Worm (Caenorhabditis elegans): ENCODE measurements around the gene cest-3.

DNA sequence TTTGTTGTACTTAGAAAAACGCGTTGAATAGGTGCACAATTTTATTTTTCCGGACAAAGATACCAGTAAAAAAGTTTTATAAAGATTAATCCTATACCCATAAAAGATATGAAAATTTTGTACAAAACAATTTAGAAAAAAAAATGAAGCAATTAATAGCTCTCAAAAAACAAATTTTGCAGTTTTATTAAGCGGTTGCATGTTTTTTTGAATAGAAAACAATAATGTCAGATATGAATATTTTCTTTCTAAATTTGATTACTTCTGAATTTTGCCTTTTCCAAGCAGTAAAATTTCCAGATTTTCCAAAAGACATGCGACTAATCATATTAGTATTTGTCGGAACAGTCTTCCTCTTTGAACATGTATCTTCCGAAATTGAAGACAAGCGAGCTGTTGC lies 24.5 kb upstream of the cest-3 start, which contains the start of gene C23H4.8:
- no peak for TF ChIP-seq snpc-4 (tag; optimal IDR thresholded peaks at IDR 0.05)
- TF ChIP-seq pha-4 (tag; optimal IDR thresholded peaks at IDR 0.05), result no peak
- no peak for TF ChIP-seq daf-12 (tag; optimal IDR thresholded peaks at IDR 0.05)
- no peak for TF ChIP-seq nhr-11 (tag; optimal IDR thresholded peaks at IDR 0.05)
- TF ChIP-seq pqm-1 (tag; optimal IDR thresholded peaks at IDR 0.05), result no peak
- TF ChIP-seq nhr-12 (tag; optimal IDR thresholded peaks at IDR 0.05), result no peak
- TF ChIP-seq elt-3 (tag; optimal IDR thresholded peaks at IDR 0.05), result no peak
- no peak for TF ChIP-seq unc-39 (tag; optimal IDR thresholded peaks at IDR 0.05)
- no peak for TF ChIP-seq ztf-11 (tag; optimal IDR thresholded peaks at IDR 0.05)
- TF ChIP-seq ceh-16 (tag; optimal IDR thresholded peaks at IDR 0.05), result no peak
